Fruit fly (Drosophila melanogaster) whole organism, adult: ENCODE results near the gene CG7328.

ENCODE experiments used
- CG11617 ChIP-seq: fragments of 200-800 bp; sonication (Bioruptor generic); optimal IDR thresholded peaks from 2 replicates; lab custom pipeline; 2017; ENCODE audit warnings: mild to moderate bottlenecking, missing biosample characterization, missing genetic modification reagents, missing genetic modification characterization
- ovo ChIP-seq: fragments of 200-800 bp; sonication (Bioruptor generic); optimal IDR thresholded peaks from 2 replicates; lab custom pipeline; 2016; ENCODE audit warnings: missing biosample characterization, missing genetic modification characterization

DNA sequence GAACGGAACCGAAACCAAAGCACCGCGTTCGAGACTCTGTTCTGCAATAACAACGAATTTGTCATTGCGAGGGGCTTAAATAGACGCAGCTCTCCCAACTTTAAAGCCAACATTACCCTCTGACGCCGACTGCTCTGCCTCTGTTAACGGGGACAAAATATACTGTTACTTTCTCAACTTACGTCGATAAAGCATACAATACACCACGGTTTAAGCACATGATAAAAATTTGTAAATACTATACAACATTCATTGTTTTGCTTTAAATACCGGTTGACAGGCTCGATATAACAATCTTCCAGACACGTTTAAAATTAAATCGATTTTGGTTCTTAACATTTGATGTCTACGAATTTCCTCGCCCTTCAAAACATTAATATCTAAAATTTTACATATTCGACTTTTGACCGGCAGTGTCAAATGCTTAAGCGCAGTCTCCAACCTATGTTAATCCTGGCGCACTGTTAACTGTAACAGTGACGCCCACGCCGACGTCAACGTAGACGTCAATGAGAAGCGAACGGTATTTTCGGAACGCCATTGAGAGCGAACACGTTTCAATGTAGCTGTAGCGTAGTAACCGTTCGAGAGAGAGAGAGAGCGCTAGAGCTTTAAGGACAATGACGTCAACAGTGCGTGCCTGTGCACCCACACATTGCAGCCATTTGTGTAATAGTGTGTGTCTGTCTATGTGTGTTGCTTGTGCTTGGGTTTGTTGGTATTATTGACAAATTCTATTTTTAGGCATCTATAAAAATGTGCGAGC is 36.4 kb downstream of the CG7328 start, which contains the start of gene CG14186:
- TF ChIP-seq CG11617 (GFP tag; lab: Kevin White, UChicago) (no peak), ovo (GFP tag; lab: Kevin White, UChicago) (no peak)
